Fruit fly (Drosophila melanogaster) whole organism, prepupa: ENCODE data around the gene CG7381.

ENCODE experiments used
- CG10631 ChIP-seq: fragments of 200-800 bp; sonication (Bioruptor generic); optimal IDR thresholded peaks from 2 replicates; lab custom pipeline; 2016; ENCODE audit warnings: missing biosample characterization, missing genetic modification characterization
- CG11294 ChIP-seq: fragments of 200-800 bp; sonication (Bioruptor generic); IDR thresholded peaks from 2 replicates; pipeline ENCODE4 v1.3.6; 2022; ENCODE audit warnings: missing biosample characterization, missing genetic modification characterization
- CG15336 ChIP-seq: fragments of 200-800 bp; sonication (Bioruptor generic); IDR thresholded peaks from 2 replicates; pipeline ENCODE4 v1.3.6; 2022; ENCODE audit warnings: missing biosample characterization, missing genetic modification characterization
- CG1621 ChIP-seq: fragments of 200-800 bp; sonication (Bioruptor generic); optimal IDR thresholded peaks from 3 replicates; lab custom pipeline; 2018; ENCODE audit warnings: missing biosample characterization, mild to moderate bottlenecking, missing genetic modification characterization
- CG3032 ChIP-seq: fragments of 200-800 bp; optimal IDR thresholded peaks from 2 replicates; lab custom pipeline; 2019; ENCODE audit warnings: missing biosample characterization, mild to moderate bottlenecking, missing genetic modification characterization, moderate library complexity
- CG31627 ChIP-seq: fragments of 200-800 bp; sonication (Bioruptor generic); optimal IDR thresholded peaks from 3 replicates; lab custom pipeline; 2016; ENCODE audit warnings: missing biosample characterization, missing genetic modification characterization
- CG4318 ChIP-seq: fragments of 200-800 bp; sonication (Bioruptor generic); optimal IDR thresholded peaks from 3 replicates; lab custom pipeline; 2017; ENCODE audit warnings: missing biosample characterization, mild to moderate bottlenecking, missing genetic modification characterization
- CG6163 ChIP-seq: fragments of 200-800 bp; sonication (Bioruptor generic); IDR thresholded peaks from 3 replicates; pipeline ENCODE4 v1.3.6; 2022; ENCODE audit warnings: missing biosample characterization, missing genetic modification characterization
- CG6854 ChIP-seq: fragments of 200-800 bp; sonication (Bioruptor generic); optimal IDR thresholded peaks from 2 replicates; lab custom pipeline; 2017; ENCODE audit warnings: missing biosample characterization, mild to moderate bottlenecking, missing genetic modification characterization
- CG7368 ChIP-seq: fragments of 200-800 bp; sonication (Bioruptor generic); optimal IDR thresholded peaks from 3 replicates; lab custom pipeline; 2016; ENCODE audit warnings: missing biosample characterization, missing genetic modification characterization
- CG8119 ChIP-seq: fragments of 200-800 bp; sonication (Bioruptor generic); IDR thresholded peaks from 3 replicates; pipeline ENCODE4 v1.3.6; 2022; ENCODE audit warnings: missing biosample characterization, missing genetic modification characterization
- CG8319 ChIP-seq: fragments of 200-800 bp; sonication (Bioruptor generic); optimal IDR thresholded peaks from 3 replicates; lab custom pipeline; 2016; ENCODE audit warnings: missing biosample characterization, missing genetic modification characterization
- Eip78C ChIP-seq: fragments of 200-800 bp; sonication (Bioruptor generic); peaks from one replicate; lab custom pipeline; 2016; ENCODE audit warnings: missing biosample characterization, missing genetic modification characterization
- Eip93F ChIP-seq: fragments of 200-800 bp; sonication (Bioruptor generic); optimal IDR thresholded peaks from 2 replicates; lab custom pipeline; 2016; ENCODE audit warnings: missing biosample characterization, mild to moderate bottlenecking, missing genetic modification characterization
- Ets21C ChIP-seq: fragments of 200-800 bp; sonication (Bioruptor generic); optimal IDR thresholded peaks from 3 replicates; lab custom pipeline; 2016; ENCODE audit warnings: missing biosample characterization, missing genetic modification characterization
- Ets96B ChIP-seq: fragments of 200-800 bp; optimal IDR thresholded peaks from 2 replicates; lab custom pipeline; 2019; ENCODE audit warnings: missing biosample characterization, mild to moderate bottlenecking, missing genetic modification characterization, moderate library complexity
- Gug ChIP-seq: fragments of 200-800 bp; sonication (Bioruptor generic); IDR thresholded peaks from 2 replicates; pipeline ENCODE4 v1.3.6; 2022; ENCODE audit warnings: missing biosample characterization, missing genetic modification characterization
- Hr38 ChIP-seq: sonication (Bioruptor generic); optimal IDR thresholded peaks from 2 replicates; lab custom pipeline; 2016; ENCODE audit warnings: missing biosample characterization, missing genetic modification characterization
- Met ChIP-seq: fragments of 200-800 bp; sonication (Bioruptor generic); optimal IDR thresholded peaks from 3 replicates; lab custom pipeline; 2016; ENCODE audit warnings: missing biosample characterization, missing genetic modification characterization
- OdsH ChIP-seq: fragments of 200-800 bp; sonication (Bioruptor generic); optimal IDR thresholded peaks from 3 replicates; lab custom pipeline; 2016; ENCODE audit warnings: missing biosample characterization, missing genetic modification characterization
- Sox102F ChIP-seq: fragments of 200-800 bp; sonication (Bioruptor generic); optimal IDR thresholded peaks from 2 replicates; lab custom pipeline; 2016; ENCODE audit warnings: missing biosample characterization, mild to moderate bottlenecking, missing genetic modification characterization
- Sox14 ChIP-seq: fragments of 200-800 bp; sonication (Bioruptor generic); optimal IDR thresholded peaks from 3 replicates; lab custom pipeline; 2016; ENCODE audit warnings: missing biosample characterization, missing genetic modification characterization
- achi ChIP-seq: fragments of 200-800 bp; sonication (Bioruptor generic); optimal IDR thresholded peaks from 3 replicates; lab custom pipeline; 2016; ENCODE audit warnings: missing biosample characterization, missing genetic modification characterization
- acj6 ChIP-seq: fragments of 200-800 bp; sonication (Bioruptor generic); optimal IDR thresholded peaks from 3 replicates; lab custom pipeline; 2016; ENCODE audit warnings: missing biosample characterization, missing genetic modification characterization
- cyc ChIP-seq: fragments of 200-800 bp; sonication (Bioruptor generic); optimal IDR thresholded peaks from 3 replicates; lab custom pipeline; 2016; ENCODE audit warnings: missing biosample characterization, missing genetic modification characterization
- eg ChIP-seq: fragments of 200-800 bp; sonication (Bioruptor generic); IDR thresholded peaks from 3 replicates; pipeline ENCODE4 v1.3.6; 2022; ENCODE audit warnings: missing biosample characterization, missing genetic modification characterization
- esn ChIP-seq: fragments of 200-800 bp; sonication (Bioruptor generic); optimal IDR thresholded peaks from 2 replicates; lab custom pipeline; 2016; ENCODE audit warnings: missing biosample characterization, mild to moderate bottlenecking, missing genetic modification characterization, moderate library complexity
- fd85E ChIP-seq: fragments of 200-800 bp; sonication (Bioruptor generic); optimal IDR thresholded peaks from 3 replicates; lab custom pipeline; 2016; ENCODE audit warnings: missing biosample characterization, missing genetic modification characterization
- net ChIP-seq: fragments of 200-800 bp; sonication (Bioruptor generic); optimal IDR thresholded peaks from 3 replicates; lab custom pipeline; 2016; ENCODE audit warnings: missing biosample characterization, missing genetic modification characterization
- pdm3 ChIP-seq: fragments of 200-800 bp; sonication (Bioruptor generic); optimal IDR thresholded peaks from 3 replicates; lab custom pipeline; 2016; ENCODE audit warnings: missing biosample characterization, missing genetic modification characterization
- salr ChIP-seq, 2 experiments: fragments of 200-800 bp; sonication (Bioruptor generic); optimal IDR thresholded peaks; 3 replicates each; lab custom pipeline; 2016 to 2018; ENCODE audit warnings: missing biosample characterization in 2 of 2, missing genetic modification characterization in 2 of 2, mild to moderate bottlenecking in 1 of 2
- spab ChIP-seq: fragments of 200-800 bp; sonication (Bioruptor generic); optimal IDR thresholded peaks from 2 replicates; lab custom pipeline; 2017; ENCODE audit warnings: missing biosample characterization, mild to moderate bottlenecking, missing genetic modification characterization, missing genetic modification reagents
- topi ChIP-seq: fragments of 200-800 bp; sonication (Bioruptor generic); optimal IDR thresholded peaks from 3 replicates; lab custom pipeline; 2016; ENCODE audit warnings: missing biosample characterization, missing genetic modification characterization
- vri ChIP-seq: fragments of 200-800 bp; sonication (Bioruptor generic); optimal IDR thresholded peaks from 3 replicates; lab custom pipeline; 2016; ENCODE audit warnings: missing biosample characterization, mild to moderate bottlenecking, missing genetic modification characterization

CG7381 gene

DNA sequence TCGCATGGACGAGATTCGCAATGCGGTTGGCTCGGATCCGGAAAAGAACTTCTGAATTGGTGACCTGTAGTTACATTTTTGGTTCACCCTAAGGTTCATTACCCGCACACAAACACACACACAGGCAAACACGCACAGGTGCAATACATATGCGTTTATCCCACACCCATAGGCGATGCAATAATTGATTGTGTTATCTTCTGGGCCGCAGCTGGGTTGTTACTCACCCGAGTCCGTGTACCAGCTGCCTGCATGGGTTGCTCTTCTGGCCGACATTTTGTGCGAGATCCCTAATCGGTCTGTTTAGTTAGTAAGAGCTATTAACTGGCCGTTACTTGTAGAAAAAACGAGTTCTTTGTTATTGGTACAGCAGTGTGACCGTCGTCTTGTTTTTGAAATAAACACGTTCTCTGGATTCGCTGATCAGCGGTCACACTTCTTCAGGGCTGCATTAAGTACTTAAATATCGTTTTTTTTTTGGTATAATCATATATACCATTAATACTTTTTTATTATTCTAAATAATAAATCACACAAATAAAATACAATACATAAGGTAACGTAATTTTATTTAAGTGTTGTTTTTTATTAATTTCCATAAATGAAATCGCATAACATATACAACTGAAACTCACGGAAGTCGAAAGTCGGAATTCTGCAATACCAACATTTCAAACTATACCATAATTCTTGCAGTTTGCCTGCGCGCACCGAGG is 33.8 kb upstream of the CG7381 start, which contains the start of gene CG8031:
Gene CG8031, minus strand, starts transcription at position 406 of the 716 bp plus-strand sequence.
- 0 out of 2 replicates have a peak, but pooled peaks have one; percentile 17 for TF ChIP-seq CG15336
- TF ChIP-seq Ets96B (tag; lab: Kevin White, UChicago): no peak
- no peak for TF ChIP-seq CG10631 (GFP tag; lab: Kevin White, UChicago)
- TF ChIP-seq CG6854: peak; percentile 2
- TF ChIP-seq vri (GFP tag; lab: Kevin White, UChicago): peak; percentile 73
- peak; percentile 87 for TF ChIP-seq Sox14 (GFP tag; lab: Kevin White, UChicago)
- TF ChIP-seq OdsH (GFP tag; lab: Kevin White, UChicago): no peak
- no peak for TF ChIP-seq Gug (GFP tag; lab: Robert Waterston, UW)
- TF ChIP-seq Eip78C (GFP tag; lab: Kevin White, UChicago): peak; percentile 31
- no peak for TF ChIP-seq salr (GFP tag; optimal IDR thresholded peaks at IDR 0.05; lab: Kevin White, UChicago)
- no peak for TF ChIP-seq Sox102F
- peak; percentile 21 for TF ChIP-seq CG8319 (GFP tag; lab: Kevin White, UChicago)
- 0 out of 3 replicates have a peak, but pooled peaks have one; percentile 28 for TF ChIP-seq CG8119 (GFP tag; lab: Robert Waterston, UW)
- TF ChIP-seq acj6 (GFP tag; lab: Kevin White, UChicago): no peak
- no peak for TF ChIP-seq CG11294
- no peak for TF ChIP-seq CG1621 (tag; lab: Kevin White, UChicago)
- no peak for TF ChIP-seq topi (GFP tag; lab: Kevin White, UChicago)
- TF ChIP-seq CG4318 (GFP tag; lab: Kevin White, UChicago): no peak
- peak; percentile 50; the same call in 1 of the 3 replicates for TF ChIP-seq CG6163 (GFP tag; lab: Robert Waterston, UW)

DNA sequence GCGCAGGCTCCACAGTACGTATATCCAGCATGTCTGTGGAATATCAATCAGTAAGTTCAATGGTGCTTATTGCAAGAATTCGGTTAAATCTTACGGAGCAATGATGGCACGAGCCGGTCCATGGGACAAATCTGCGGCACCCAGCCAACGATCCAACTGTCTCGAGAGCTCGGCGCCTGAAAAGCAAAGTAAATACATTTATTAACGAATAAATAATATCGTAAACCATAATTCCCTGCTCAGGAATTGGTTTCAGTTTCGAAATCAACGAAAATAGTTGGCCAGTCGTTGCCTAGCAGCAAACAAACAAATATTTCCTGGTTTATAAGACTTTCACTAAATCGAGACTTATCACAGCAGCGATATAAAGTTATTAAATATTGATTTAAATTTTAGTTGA is 32.3 kb upstream of the CG7381 start, which contains the start of gene CG11656:
Gene CG11656, plus strand, starts transcription at position 301 of the 400 bp plus-strand sequence.
- TF ChIP-seq esn (GFP tag; lab: Kevin White, UChicago) (no peak), achi (GFP tag; lab: Kevin White, UChicago) (no peak), Ets21C (GFP tag; lab: Kevin White, UChicago) (no peak), net (GFP tag; lab: Kevin White, UChicago) (no peak), pdm3 (GFP tag; lab: Kevin White, UChicago) (no peak), fd85E (no peak), Eip93F (GFP tag; lab: Kevin White, UChicago) (no peak), Met (no peak), CG15336 (no peak), Hr38 (no peak), spab (GFP tag; lab: Kevin White, UChicago) (no peak), CG8119 (GFP tag; lab: Robert Waterston, UW) (no peak)
- TF ChIP-seq, all 60 proteins: peak for 0

DNA sequence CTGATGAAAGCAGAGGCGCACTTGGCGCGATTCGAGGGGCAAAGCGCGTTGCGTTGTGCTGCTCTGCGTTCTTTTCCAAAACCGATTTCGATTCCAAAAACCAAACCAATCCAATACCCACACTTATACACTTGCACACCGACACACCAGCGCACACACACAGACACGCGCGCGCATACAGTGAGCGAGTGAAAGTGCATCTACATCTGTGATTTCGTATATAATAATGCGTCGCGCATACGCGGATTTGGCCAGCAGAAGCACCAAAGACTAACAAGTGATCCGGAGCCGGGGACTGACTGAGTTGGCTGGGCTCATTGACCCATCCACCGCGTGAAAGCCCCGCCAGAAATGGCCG is 20.9 kb upstream of the CG7381 start:
- peak; percentile 42 for TF ChIP-seq CG6854
- no peak for TF ChIP-seq pdm3 (GFP tag; lab: Kevin White, UChicago)
- TF ChIP-seq, all 60 proteins: peak for 1

DNA sequence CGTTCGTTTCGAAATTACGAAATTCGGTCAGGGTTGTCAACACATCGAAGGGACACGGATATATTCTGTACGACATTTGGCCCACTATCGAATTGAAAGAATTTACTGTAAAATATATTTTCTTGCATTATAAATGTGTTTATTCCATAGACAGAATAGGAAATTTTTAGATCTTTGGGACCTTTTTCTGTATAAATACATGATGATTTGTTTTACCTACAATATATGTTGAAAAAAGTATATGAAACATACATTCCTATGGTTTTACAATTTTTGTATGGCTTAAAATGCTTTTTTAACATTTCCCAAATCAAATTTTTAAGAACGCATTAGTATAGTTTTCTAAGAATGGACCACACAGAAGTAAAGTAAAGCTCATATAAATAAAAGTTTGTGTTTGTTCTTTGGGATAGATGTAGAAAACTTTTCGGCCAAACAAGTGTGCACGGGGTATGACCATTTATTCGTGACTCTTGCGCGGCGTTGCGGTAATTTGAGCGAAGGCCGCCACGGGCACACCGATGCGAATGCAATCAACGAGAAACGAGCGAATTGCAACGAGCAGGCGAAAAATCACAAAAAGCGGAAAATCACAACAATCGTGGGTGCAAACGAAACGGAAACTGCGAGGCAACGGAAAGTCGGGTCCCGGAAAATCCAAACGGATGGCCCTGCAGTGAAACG is 20.4 kb upstream of the CG7381 start, which contains the start of the genes CG17327, CG44194 and CG7518:
Gene CG17327, minus strand, starts transcription at position 177 of the 684 bp plus-strand sequence.
Gene CG44194, minus strand, starts transcription at position 177 of the 684 bp plus-strand sequence.
Gene CG7518, plus strand, starts transcription at position 540 of the 684 bp plus-strand sequence.
- no peak for TF ChIP-seq CG7368
- TF ChIP-seq esn (GFP tag; lab: Kevin White, UChicago): peak; percentile 27
- TF ChIP-seq CG31627 (GFP tag; lab: Kevin White, UChicago): peak; percentile 1
- TF ChIP-seq CG3032: peak; percentile 25
- peak; percentile 22 for TF ChIP-seq cyc (GFP tag; lab: Kevin White, UChicago)
- no peak for TF ChIP-seq eg
- no peak for TF ChIP-seq CG8119 (GFP tag; lab: Robert Waterston, UW)
- no peak for TF ChIP-seq CG8319 (GFP tag; lab: Kevin White, UChicago)
